Worm (Caenorhabditis elegans) whole organism, late embryonic: ENCODE results near the gene T05A8.2.

Source experiments
- C08G9.2 ChIP-seq: sonication (generic microtip); optimal IDR thresholded peaks from 2 replicates; lab custom pipeline; 2016; ENCODE audit warnings: mild to moderate bottlenecking, missing genetic modification characterization, moderate library complexity, missing compliant biosample characterization
- K02D7.2 ChIP-seq: sonication (generic microtip); optimal IDR thresholded peaks from 2 replicates; lab custom pipeline; 2017; ENCODE audit warnings: mild to moderate bottlenecking, missing genetic modification characterization, missing compliant biosample characterization
- K09A11.1 ChIP-seq: sonication (generic microtip); optimal IDR thresholded peaks from 2 replicates; lab custom pipeline; 2017; ENCODE audit warnings: antibody characterized with exemption, mild to moderate bottlenecking, missing genetic modification characterization, missing compliant biosample characterization; ENCODE audit not compliant: insufficient read depth
- T23F11.4 ChIP-seq: fragments of 200-800 bp; sonication (Bioruptor generic); optimal IDR thresholded peaks from 2 replicates; lab custom pipeline; 2018; ENCODE audit warnings: mild to moderate bottlenecking, missing genetic modification characterization, missing compliant biosample characterization
- ahr-1 ChIP-seq: sonication (generic microtip); optimal IDR thresholded peaks from 2 replicates; lab custom pipeline; 2016; ENCODE audit warnings: missing genetic modification characterization, missing compliant biosample characterization
- ama-1 ChIP-seq: fragments of 150-350 bp; optimal IDR thresholded peaks from 2 replicates; lab custom pipeline; 2014
- ceh-14 ChIP-seq: sonication (generic microtip); optimal IDR thresholded peaks from 2 replicates; lab custom pipeline; 2016; ENCODE audit warnings: missing genotype, missing genetic modification characterization, missing compliant biosample characterization
- ceh-18 ChIP-seq: sonication (generic microtip); optimal IDR thresholded peaks from 2 replicates; lab custom pipeline; 2016; ENCODE audit warnings: missing genetic modification characterization, missing compliant biosample characterization
- ceh-31 ChIP-seq: sonication (generic microtip); optimal IDR thresholded peaks from 2 replicates; lab custom pipeline; 2016; ENCODE audit warnings: missing genetic modification characterization, missing compliant biosample characterization
- ceh-34 ChIP-seq: sonication (generic microtip); optimal IDR thresholded peaks from 2 replicates; lab custom pipeline; 2016; ENCODE audit warnings: mild to moderate bottlenecking, missing genetic modification characterization, missing compliant biosample characterization
- ceh-9 ChIP-seq: sonication (generic microtip); optimal IDR thresholded peaks from 2 replicates; lab custom pipeline; 2016; ENCODE audit warnings: mild to moderate bottlenecking, missing genetic modification characterization, inconsistent platforms, missing compliant biosample characterization
- che-1 ChIP-seq: sonication (generic microtip); optimal IDR thresholded peaks from 2 replicates; lab custom pipeline; 2016; ENCODE audit warnings: mild to moderate bottlenecking, missing genetic modification characterization, missing compliant biosample characterization
- elt-2 ChIP-seq: sonication (generic microtip); optimal IDR thresholded peaks from 2 replicates; lab custom pipeline; 2016; ENCODE audit warnings: missing genetic modification reagents, missing genetic modification characterization, missing compliant biosample characterization
- elt-4 ChIP-seq: sonication (generic microtip); optimal IDR thresholded peaks from 2 replicates; lab custom pipeline; 2016; ENCODE audit warnings: missing genetic modification characterization, missing compliant biosample characterization
- hlh-15 ChIP-seq: sonication (generic microtip); optimal IDR thresholded peaks from 2 replicates; lab custom pipeline; 2016; ENCODE audit warnings: missing genetic modification characterization, missing compliant biosample characterization
- hlh-8 ChIP-seq: sonication (generic microtip); optimal IDR thresholded peaks from 2 replicates; lab custom pipeline; 2016; ENCODE audit warnings: missing genotype, missing genetic modification characterization, missing compliant biosample characterization
- lin-11 ChIP-seq: fragments of 200-800 bp; sonication (Bioruptor generic); optimal IDR thresholded peaks from 2 replicates; lab custom pipeline; 2018; ENCODE audit warnings: mild to moderate bottlenecking, missing genetic modification characterization, missing compliant biosample characterization
- mec-3 ChIP-seq: sonication (generic microtip); optimal IDR thresholded peaks from 2 replicates; lab custom pipeline; 2016; ENCODE audit warnings: borderline replicate concordance, missing genetic modification characterization, missing compliant biosample characterization
- nfya-1 ChIP-seq: sonication (generic microtip); optimal IDR thresholded peaks from 2 replicates; lab custom pipeline; 2017; ENCODE audit warnings: missing genetic modification characterization, mild to moderate bottlenecking, missing compliant biosample characterization, antibody characterized with exemption, moderate library complexity
- npax-4 ChIP-seq: sonication (generic microtip); optimal IDR thresholded peaks from 2 replicates; lab custom pipeline; 2016; ENCODE audit warnings: missing genetic modification characterization, missing compliant biosample characterization
- pag-3 ChIP-seq: sonication (generic microtip); optimal IDR thresholded peaks from 2 replicates; lab custom pipeline; 2016; ENCODE audit warnings: missing compliant biosample characterization, missing genetic modification characterization, borderline replicate concordance
- pat-9 ChIP-seq: fragments of 200-800 bp; sonication (Bioruptor generic); optimal IDR thresholded peaks from 2 replicates; lab custom pipeline; 2018; ENCODE audit warnings: mild to moderate bottlenecking, missing genetic modification characterization, moderate library complexity, missing compliant biosample characterization
- ref-2 ChIP-seq: sonication (generic microtip); optimal IDR thresholded peaks from 2 replicates; lab custom pipeline; 2016; ENCODE audit warnings: missing genetic modification characterization, missing compliant biosample characterization
- rnt-1 ChIP-seq: sonication (generic microtip); optimal IDR thresholded peaks from 2 replicates; lab custom pipeline; 2016; ENCODE audit warnings: missing genetic modification characterization, missing compliant biosample characterization
- sdc-2 ChIP-seq: sonication (generic microtip); optimal IDR thresholded peaks from 2 replicates; lab custom pipeline; 2016; ENCODE audit warnings: missing genotype, missing genetic modification characterization, missing compliant biosample characterization
- sox-2 ChIP-seq: fragments of 200-800 bp; sonication (Bioruptor generic); IDR thresholded peaks from 2 replicates; pipeline ENCODE4 v1.3.6; 2022; ENCODE audit warnings: missing genetic modification reagents, missing genetic modification characterization, missing compliant biosample characterization
- sox-4 ChIP-seq: sonication (generic microtip); optimal IDR thresholded peaks from 2 replicates; lab custom pipeline; 2017; ENCODE audit warnings: mild to moderate bottlenecking, missing genetic modification characterization, inconsistent platforms, missing compliant biosample characterization
- syd-9 ChIP-seq: sonication (generic microtip); optimal IDR thresholded peaks from 2 replicates; lab custom pipeline; 2016; ENCODE audit warnings: mild to moderate bottlenecking, missing genetic modification characterization, moderate library complexity, missing compliant biosample characterization
- tbx-2 ChIP-seq: sonication (generic microtip); optimal IDR thresholded peaks from 2 replicates; lab custom pipeline; 2016; ENCODE audit warnings: missing genetic modification characterization, missing compliant biosample characterization
- tbx-7 ChIP-seq: sonication (generic microtip); optimal IDR thresholded peaks from 2 replicates; lab custom pipeline; 2016; ENCODE audit warnings: missing genotype, missing genetic modification characterization, missing compliant biosample characterization
- unc-3 ChIP-seq, 2 experiments: fragments of 200-800 bp in 1 of 2; sonication (Bioruptor generic) in 1 of 2; sonication (generic microtip) in 1 of 2; conservative IDR thresholded peaks in 1 of 2; optimal IDR thresholded peaks in 1 of 2; 2 replicates each; pipeline versions ENCODE4 v1.3.6 to Lab custom; 2016 to 2022; ENCODE audit warnings: missing compliant biosample characterization in 2 of 2, missing genetic modification characterization in 2 of 2, missing genetic modification reagents in 1 of 2
- unc-42 ChIP-seq: sonication (generic microtip); optimal IDR thresholded peaks from 2 replicates; lab custom pipeline; 2016; ENCODE audit warnings: missing genotype, missing genetic modification characterization, missing compliant biosample characterization
- unc-55 ChIP-seq: sonication (generic microtip); optimal IDR thresholded peaks from 2 replicates; lab custom pipeline; 2017; ENCODE audit warnings: missing biosample characterization, missing genetic modification reagents, missing genetic modification characterization
- unc-86 ChIP-seq: sonication (generic microtip); optimal IDR thresholded peaks from 2 replicates; lab custom pipeline; 2016; ENCODE audit warnings: missing genetic modification characterization, missing compliant biosample characterization
- ztf-16 ChIP-seq: sonication (generic microtip); optimal IDR thresholded peaks from 2 replicates; lab custom pipeline; 2017; ENCODE audit warnings: missing genetic modification characterization, missing compliant biosample characterization

The T05A8.2 gene

ce11 chrII:2751278-2751677 is 40.5 kb upstream of the T05A8.2 start:
- TF ChIP-seq ceh-34 (no peak), elt-4 (tag; lab: Kevin White, UChicago) (no peak), sdc-2 (no peak), syd-9 (tag; lab: Kevin White, UChicago) (no peak), unc-3 (GFP tag; conservative IDR thresholded peaks at IDR 0.05; lab: Robert Waterston, UW) (no peak), unc-3 (tag; optimal IDR thresholded peaks at IDR 0.05; lab: Kevin White, UChicago) (no peak), elt-2 (tag; lab: Kevin White, UChicago) (no peak), nfya-1 (tag; lab: Kevin White, UChicago) (no peak), ama-1 (no peak), K09A11.1 (tag; lab: Kevin White, UChicago) (no peak), unc-55 (GFP tag; lab: Kevin White, UChicago) (no peak)

ce11 chrII:2749595-2750048 is 38.8 kb upstream of the T05A8.2 start, which contains the start of gene F29A7.4:
Gene F29A7.4, plus strand, starts transcription at chrII:2749998.
- peak; percentile 66 for TF ChIP-seq elt-2 (tag; lab: Kevin White, UChicago)
- no peak for TF ChIP-seq ref-2 (tag; lab: Kevin White, UChicago)
- TF ChIP-seq syd-9 (tag; lab: Kevin White, UChicago), result no peak
- TF ChIP-seq C08G9.2 (tag; lab: Kevin White, UChicago), result no peak
- TF ChIP-seq ceh-31 (tag; lab: Kevin White, UChicago), result no peak
- TF ChIP-seq K02D7.2, result no peak
- TF ChIP-seq tbx-7 (tag; lab: Kevin White, UChicago), result no peak
- no peak for TF ChIP-seq ztf-16 (tag; lab: Kevin White, UChicago)
- TF ChIP-seq rnt-1 (tag; lab: Kevin White, UChicago), result no peak

- TF ChIP-seq ceh-18, result peak; percentile 41
- TF ChIP-seq hlh-8, result no peak
- TF ChIP-seq ceh-9 (tag; lab: Kevin White, UChicago), result no peak
- no peak for TF ChIP-seq ahr-1 (tag; lab: Kevin White, UChicago)
- no peak for TF ChIP-seq unc-3 (GFP tag; conservative IDR thresholded peaks at IDR 0.05; lab: Robert Waterston, UW)
- no peak for TF ChIP-seq unc-3 (tag; optimal IDR thresholded peaks at IDR 0.05; lab: Kevin White, UChicago)
- no peak for TF ChIP-seq ref-2 (tag; lab: Kevin White, UChicago)
- no peak for TF ChIP-seq lin-11 (tag; lab: Kevin White, UChicago)
- TF ChIP-seq sox-4, result no peak
- no peak for TF ChIP-seq mec-3 (tag; lab: Kevin White, UChicago)
- TF ChIP-seq unc-86, result no peak
- TF ChIP-seq ceh-14 (tag; lab: Kevin White, UChicago), result peak; percentile 47
- no peak for TF ChIP-seq T23F11.4 (GFP tag; lab: Kevin White, UChicago)
- no peak for TF ChIP-seq che-1 (tag; lab: Kevin White, UChicago)
- no peak for TF ChIP-seq elt-2 (tag; lab: Kevin White, UChicago)
- TF ChIP-seq npax-4, result no peak
- peak; percentile 82 for TF ChIP-seq ceh-31 (tag; lab: Kevin White, UChicago)
- no peak for TF ChIP-seq sox-2 (GFP tag; lab: Robert Waterston, UW)
- TF ChIP-seq nfya-1 (tag; lab: Kevin White, UChicago), result peak; percentile 44
- TF ChIP-seq K02D7.2, result no peak
- no peak for TF ChIP-seq syd-9 (tag; lab: Kevin White, UChicago)
- TF ChIP-seq sdc-2, result no peak
- no peak for TF ChIP-seq ceh-34
- TF ChIP-seq tbx-7 (tag; lab: Kevin White, UChicago), result no peak
- no peak for TF ChIP-seq pat-9 (tag; lab: Kevin White, UChicago)
- TF ChIP-seq pag-3 (tag; lab: Kevin White, UChicago), result peak; percentile 20
- TF ChIP-seq unc-42 (tag; lab: Kevin White, UChicago), result peak; percentile 71
- TF ChIP-seq tbx-2 (tag; lab: Kevin White, UChicago), result peak; percentile 53
- TF ChIP-seq rnt-1 (tag; lab: Kevin White, UChicago), result no peak
- TF ChIP-seq hlh-15 (tag; lab: Kevin White, UChicago), result no peak
Measured at ce11 chrII:2747956-2748621, 37.3 kb upstream of the T05A8.2 start.
